Worm (Caenorhabditis elegans): Measurements from ENCODE around the gene clhm-1.

DNA sequence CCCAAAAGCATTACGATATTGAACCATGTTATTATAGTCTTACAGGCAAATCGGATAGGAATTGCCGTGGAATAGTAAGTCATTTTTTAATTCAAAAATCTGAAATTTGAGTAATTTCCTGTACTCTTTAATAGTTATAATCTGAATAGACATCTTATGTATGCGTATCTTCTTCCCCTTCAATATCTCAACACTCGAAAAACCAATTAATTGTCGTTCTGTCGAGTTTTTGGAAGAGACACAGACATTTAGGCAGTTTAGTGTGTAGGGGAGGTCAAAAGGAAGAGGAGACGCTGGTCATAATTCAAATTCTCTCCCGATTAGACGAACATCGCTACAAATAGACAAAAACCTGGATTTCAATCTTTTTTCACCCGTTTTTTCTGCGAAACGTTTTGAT lies 35.3 kb downstream of the clhm-1 start:
- TF ChIP-seq elt-1 (tag; optimal IDR thresholded peaks at IDR 0.05; ENCODE audit: borderline replicate concordance, insufficient read depth): no peak
- no peak for TF ChIP-seq nhr-237 (tag; optimal IDR thresholded peaks at IDR 0.05)
- no peak for TF ChIP-seq cnd-1 (tag; optimal IDR thresholded peaks at IDR 0.05)
- TF ChIP-seq unc-62 (GFP tag; optimal IDR thresholded peaks at IDR 0.05): peak; percentile 91
- TF ChIP-seq mab-5 (tag; optimal IDR thresholded peaks at IDR 0.05): no peak
- TF ChIP-seq unc-39 (tag; optimal IDR thresholded peaks at IDR 0.05): no peak
- TF ChIP-seq lin-13 (tag; optimal IDR thresholded peaks at IDR 0.05): no peak
- no peak for TF ChIP-seq ztf-11 (tag; optimal IDR thresholded peaks at IDR 0.05)
- TF ChIP-seq blmp-1 (tag; optimal IDR thresholded peaks at IDR 0.05): no peak
- no peak for TF ChIP-seq hlh-1 (tag; optimal IDR thresholded peaks at IDR 0.05)
- no peak for TF ChIP-seq pha-4 (tag; optimal IDR thresholded peaks at IDR 0.05)
- no peak for TF ChIP-seq ham-2 (GFP tag; optimal IDR thresholded peaks at IDR 0.05)

Measured in whole organism, mixed stage, embryonic.